Worm (Caenorhabditis elegans) whole organism, L3 larva: ENCODE data around the gene orc-2.
A peak's percentile ranks its signal among the peaks of the same experiment; 100 is the strongest.

Source experiments
- R02D3.7 ChIP-seq: fragments of 150-350 bp; optimal IDR thresholded peaks from 2 replicates; lab custom pipeline; 2014; ENCODE audit warnings: missing biosample characterization, missing genetic modification characterization
- ZK546.5 ChIP-seq: sonication (generic microtip); optimal IDR thresholded peaks from 2 replicates; lab custom pipeline; 2017; ENCODE audit warnings: missing biosample characterization, missing genetic modification characterization
- aly-2 ChIP-seq: fragments of 150-350 bp; optimal IDR thresholded peaks from 2 replicates; lab custom pipeline; 2014; ENCODE audit warnings: missing biosample characterization, missing genetic modification characterization
- ama-1 ChIP-seq: fragments of 150-350 bp; optimal IDR thresholded peaks from 2 replicates; lab custom pipeline; 2018
- ceh-82 ChIP-seq: fragments of 150-350 bp; optimal IDR thresholded peaks from 2 replicates; lab custom pipeline; 2014; ENCODE audit warnings: missing biosample characterization, missing genetic modification characterization
- ceh-9 ChIP-seq: sonication (generic microtip); optimal IDR thresholded peaks from 2 replicates; lab custom pipeline; 2018; ENCODE audit warnings: missing biosample characterization, missing genetic modification characterization
- daf-12 ChIP-seq: fragments of 150-350 bp; optimal IDR thresholded peaks from 2 replicates; lab custom pipeline; 2014; ENCODE audit warnings: missing biosample characterization, missing genetic modification reagents, missing genetic modification characterization
- egl-5 ChIP-seq: fragments of 150-350 bp; optimal IDR thresholded peaks from 2 replicates; lab custom pipeline; 2017; ENCODE audit warnings: missing biosample characterization, missing genetic modification reagents, missing genetic modification characterization, inconsistent platforms
- elt-2 ChIP-seq: sonication (generic microtip); optimal IDR thresholded peaks from 2 replicates; lab custom pipeline; 2016; ENCODE audit warnings: missing genetic modification reagents, mild to moderate bottlenecking, missing genetic modification characterization, missing compliant biosample characterization
- elt-3 ChIP-seq, 3 experiments: fragments of 150-350 bp in 1 of 3; sonication (generic microtip) in 2 of 3; optimal IDR thresholded peaks; 2 replicates in 2 of 3; 4 replicates in 1 of 3; lab custom pipeline; 2014 to 2017; ENCODE audit warnings: missing biosample characterization in 3 of 3, missing genetic modification characterization in 3 of 3
- eor-1 ChIP-seq, 2 experiments: fragments of 150-350 bp; optimal IDR thresholded peaks; 2 replicates each; lab custom pipeline; 2014 to 2018; ENCODE audit warnings: missing biosample characterization in 2 of 2, missing genetic modification characterization in 2 of 2
- fkh-2 ChIP-seq: fragments of 150-350 bp; optimal IDR thresholded peaks from 2 replicates; lab custom pipeline; 2014; ENCODE audit warnings: missing biosample characterization, missing genetic modification reagents, missing genetic modification characterization
- fos-1 ChIP-seq: fragments of 150-350 bp; optimal IDR thresholded peaks from 2 replicates; lab custom pipeline; 2014; ENCODE audit warnings: missing biosample characterization, missing genetic modification characterization
- jun-1 ChIP-seq: fragments of 150-350 bp; optimal IDR thresholded peaks from 2 replicates; lab custom pipeline; 2014; ENCODE audit warnings: missing biosample characterization, missing genetic modification reagents, missing genetic modification characterization
- lin-15B ChIP-seq: fragments of 150-350 bp; optimal IDR thresholded peaks from 2 replicates; lab custom pipeline; 2014; ENCODE audit warnings: missing biosample characterization, missing genetic modification characterization
- lin-39 ChIP-seq: fragments of 150-350 bp; optimal IDR thresholded peaks from 2 replicates; lab custom pipeline; 2018; ENCODE audit warnings: missing biosample characterization, missing genetic modification reagents, missing genetic modification characterization
- lsy-12 ChIP-seq: sonication (generic microtip); optimal IDR thresholded peaks from 2 replicates; lab custom pipeline; 2016; ENCODE audit warnings: mild to moderate bottlenecking, missing genetic modification characterization, missing compliant biosample characterization
- mdl-1 ChIP-seq: fragments of 150-350 bp; optimal IDR thresholded peaks from 2 replicates; lab custom pipeline; 2014; ENCODE audit warnings: missing biosample characterization, missing genetic modification characterization
- nfya-1 ChIP-seq: sonication (generic microtip); optimal IDR thresholded peaks from 2 replicates; lab custom pipeline; 2017; ENCODE audit warnings: missing genetic modification characterization, mild to moderate bottlenecking, missing compliant biosample characterization, antibody characterized with exemption, moderate library complexity; ENCODE audit not compliant: insufficient read depth
- nhr-11 ChIP-seq: fragments of 150-350 bp; optimal IDR thresholded peaks from 2 replicates; lab custom pipeline; 2014; ENCODE audit warnings: missing biosample characterization, missing genetic modification characterization
- nhr-23 ChIP-seq: fragments of 150-350 bp; optimal IDR thresholded peaks from 2 replicates; lab custom pipeline; 2014; ENCODE audit warnings: missing biosample characterization, missing genetic modification reagents, missing genetic modification characterization
- nhr-237 ChIP-seq: fragments of 150-350 bp; optimal IDR thresholded peaks from 2 replicates; lab custom pipeline; 2014; ENCODE audit warnings: missing biosample characterization, missing genetic modification characterization
- nhr-28 ChIP-seq: fragments of 150-350 bp; optimal IDR thresholded peaks from 2 replicates; lab custom pipeline; 2014; ENCODE audit warnings: missing biosample characterization, missing genetic modification characterization
- nhr-43 ChIP-seq: sonication (generic microtip); optimal IDR thresholded peaks from 2 replicates; lab custom pipeline; 2016; ENCODE audit warnings: mild to moderate bottlenecking, missing genetic modification characterization, missing compliant biosample characterization; ENCODE audit not compliant: poor library complexity, severe bottlenecking
- nhr-67 ChIP-seq: fragments of 150-350 bp; optimal IDR thresholded peaks from 2 replicates; lab custom pipeline; 2014; ENCODE audit warnings: missing biosample characterization, missing genetic modification characterization
- nhr-76 ChIP-seq: fragments of 150-350 bp; sonication (generic microtip); optimal IDR thresholded peaks from 5 replicates; lab custom pipeline; 2014; ENCODE audit warnings: missing biosample characterization, missing genetic modification characterization
- nhr-77 ChIP-seq: fragments of 150-350 bp; optimal IDR thresholded peaks from 2 replicates; lab custom pipeline; 2014; ENCODE audit warnings: missing biosample characterization, missing genetic modification characterization
- pha-4 ChIP-seq: fragments of 150-350 bp; optimal IDR thresholded peaks from 2 replicates; lab custom pipeline; 2014; ENCODE audit warnings: missing biosample characterization, missing genetic modification reagents, missing genetic modification characterization
- pqm-1 ChIP-seq: fragments of 150-350 bp; optimal IDR thresholded peaks from 2 replicates; lab custom pipeline; 2017; ENCODE audit warnings: missing biosample characterization, missing genetic modification characterization, inconsistent platforms
- sea-2 ChIP-seq: fragments of 150-350 bp; sonication (generic microtip); optimal IDR thresholded peaks from 4 replicates; lab custom pipeline; 2014; ENCODE audit warnings: missing biosample characterization, missing genetic modification reagents, missing genetic modification characterization
- skn-1 ChIP-seq: fragments of 150-350 bp; optimal IDR thresholded peaks from 2 replicates; lab custom pipeline; 2014; ENCODE audit warnings: missing biosample characterization, missing genetic modification characterization
- snpc-4 ChIP-seq: fragments of 150-350 bp; optimal IDR thresholded peaks from 2 replicates; lab custom pipeline; 2014; ENCODE audit warnings: missing biosample characterization, missing genetic modification characterization
- tbx-2 ChIP-seq: sonication (generic microtip); optimal IDR thresholded peaks from 2 replicates; lab custom pipeline; 2016; ENCODE audit warnings: mild to moderate bottlenecking, missing genetic modification characterization, missing compliant biosample characterization
- unc-39 ChIP-seq: sonication (generic microtip); optimal IDR thresholded peaks from 4 replicates; lab custom pipeline; 2017; ENCODE audit warnings: missing biosample characterization, missing genetic modification characterization
- zag-1 ChIP-seq: fragments of 150-350 bp; optimal IDR thresholded peaks from 2 replicates; lab custom pipeline; 2014; ENCODE audit warnings: missing biosample characterization, missing genetic modification characterization
- ztf-11 ChIP-seq: fragments of 150-350 bp; optimal IDR thresholded peaks from 2 replicates; lab custom pipeline; 2014; ENCODE audit warnings: missing biosample characterization, missing genetic modification characterization
- ztf-4 ChIP-seq: fragments of 150-350 bp; optimal IDR thresholded peaks from 2 replicates; lab custom pipeline; 2014; ENCODE audit warnings: missing biosample characterization, missing genetic modification characterization

Gene orc-2

DNA sequence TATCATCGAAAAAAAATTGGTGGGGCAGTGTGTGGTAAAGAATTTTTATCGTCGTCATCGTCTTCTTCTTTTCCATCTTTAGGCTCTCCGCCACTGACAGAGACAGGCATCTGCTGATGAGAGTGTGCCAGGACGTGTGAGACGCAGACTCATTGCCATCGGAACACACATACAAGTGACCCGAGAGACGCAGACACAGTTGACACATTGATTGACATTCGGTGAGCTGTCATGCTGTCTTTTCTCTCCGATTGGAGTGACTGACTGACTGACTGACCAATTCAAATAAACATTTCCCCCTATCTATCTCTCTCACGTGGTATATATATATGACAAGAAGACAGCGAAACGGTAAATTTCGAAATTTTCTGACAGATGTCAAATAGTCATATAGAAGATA is 22.6 kb upstream of the orc-2 start (continued):
- peak; percentile 77 for TF ChIP-seq egl-5
- TF ChIP-seq elt-2, result peak; percentile 83
- no peak for TF ChIP-seq fos-1 (tag; lab: Kevin White, UChicago)
- no peak for TF ChIP-seq ama-1 (lab: Kevin White, UChicago)
- TF ChIP-seq unc-39, result no peak
- peak; percentile 34 for TF ChIP-seq snpc-4 (tag; lab: Kevin White, UChicago)
- TF ChIP-seq nhr-28 (tag; lab: Kevin White, UChicago), result no peak
- TF ChIP-seq fkh-2 (tag; lab: Kevin White, UChicago), result no peak
- peak; percentile 10 for TF ChIP-seq tbx-2 (tag; lab: Kevin White, UChicago)
- TF ChIP-seq nhr-76 (tag; lab: Kevin White, UChicago), result no peak
- TF ChIP-seq nfya-1 (tag; lab: Kevin White, UChicago), result peak; percentile 80
- peak; percentile 24 for TF ChIP-seq lin-15B (tag; lab: Kevin White, UChicago)

- no peak for TF ChIP-seq lsy-12 (tag; lab: Kevin White, UChicago)
- no peak for TF ChIP-seq ztf-4
- TF ChIP-seq nhr-67 (tag; lab: Kevin White, UChicago), result no peak
- no peak for TF ChIP-seq aly-2
- TF ChIP-seq lin-15B (tag; lab: Kevin White, UChicago), result no peak
- TF ChIP-seq ztf-11 (tag; lab: Kevin White, UChicago), result no peak
- no peak for TF ChIP-seq nhr-237 (tag; lab: Kevin White, UChicago)
- TF ChIP-seq, all 47 proteins: peak for 0
These were observed 20.9 kb upstream of the orc-2 start for ce11 chrII:10852880-10853279.

DNA sequence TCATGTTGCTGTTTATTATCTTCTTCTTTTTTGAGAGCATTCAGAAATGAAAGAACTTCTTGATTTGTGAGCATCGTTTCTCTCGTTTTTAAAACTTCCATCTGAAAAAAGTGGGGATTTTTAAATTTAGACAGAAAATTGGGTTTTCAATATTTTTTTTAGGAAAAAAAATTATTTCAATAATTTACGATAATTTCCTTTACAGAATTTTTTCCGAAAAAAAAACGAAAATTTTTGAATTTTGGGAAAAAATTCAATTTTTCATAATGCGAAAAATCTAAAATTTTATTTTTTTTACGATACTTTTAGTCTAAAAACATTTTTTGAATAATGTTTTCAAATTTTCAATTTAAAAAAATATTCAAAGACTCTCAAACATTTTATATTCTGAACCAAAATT is 16.7 kb upstream of the orc-2 start, which contains the start of gene M106.7:
Gene M106.7 (minus strand): TSS at position 101 of the 400 bp plus-strand sequence.
- no peak for TF ChIP-seq nhr-77
- TF ChIP-seq tbx-2 (tag; lab: Kevin White, UChicago), result no peak

DNA sequence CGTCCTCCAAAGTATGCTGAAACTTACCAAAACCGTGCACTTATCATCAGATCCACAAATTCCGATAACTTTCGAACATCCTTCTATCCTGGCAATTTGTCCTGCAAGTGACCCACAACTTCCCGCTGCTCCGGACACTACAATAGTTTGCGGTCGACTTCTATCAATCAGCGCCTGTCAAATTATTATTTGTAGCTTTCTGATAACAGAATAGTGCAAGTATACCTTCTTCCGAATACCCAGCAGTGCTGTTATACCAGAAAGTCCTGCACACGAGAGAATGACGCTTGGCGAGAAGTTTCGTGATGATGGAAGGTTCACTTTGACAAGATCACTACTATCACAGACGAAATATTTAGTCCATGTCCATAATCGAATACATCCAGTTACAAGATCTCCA is 14.4 kb upstream of the orc-2 start:
- TF ChIP-seq lin-39 (tag; lab: Kevin White, UChicago), result no peak
- TF ChIP-seq elt-2, result peak; percentile 3
- TF ChIP-seq, all 47 proteins: peak for 1

DNA sequence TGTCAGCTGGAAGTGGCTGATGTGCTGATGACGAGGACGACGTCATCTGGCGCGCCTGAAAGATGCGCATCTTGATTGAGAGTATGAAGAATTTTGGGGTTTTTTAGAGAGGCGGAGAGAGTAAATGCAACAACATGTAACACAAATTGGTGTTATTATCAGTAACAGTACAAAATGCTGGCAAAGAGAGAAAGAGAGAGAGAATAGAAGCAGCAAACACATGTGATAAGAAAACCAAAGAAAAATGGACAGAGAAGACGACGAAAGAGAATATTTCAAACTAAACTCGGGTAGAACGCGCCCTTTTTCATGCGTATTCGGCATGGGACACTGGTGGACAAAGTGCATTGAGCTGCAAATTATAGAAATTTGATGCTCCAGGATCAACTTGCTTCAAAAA is 12.9 kb upstream of the orc-2 start, which contains the start of gene M106.3:
Gene M106.3 (minus strand): TSS at position 70 of the 400 bp plus-strand sequence.
- TF ChIP-seq skn-1 (no peak), fos-1 (tag; lab: Kevin White, UChicago) (no peak), ama-1 (lab: Kevin White, UChicago) (no peak), ZK546.5 (tag; lab: Kevin White, UChicago) (no peak), snpc-4 (tag; lab: Kevin White, UChicago) (no peak), sea-2 (GFP tag; lab: Kevin White, UChicago) (no peak), ztf-11 (tag; lab: Kevin White, UChicago) (no peak), nhr-77 (no peak), nhr-11 (tag; lab: Kevin White, UChicago) (no peak), daf-12 (no peak), pqm-1 (tag; lab: Kevin White, UChicago) (peak; percentile 51), elt-2 (peak; percentile 74), eor-1 (tag; optimal IDR thresholded peaks at IDR 0.05; lab: Kevin White, UChicago) (no peak), nhr-23 (tag; lab: Kevin White, UChicago) (no peak), R02D3.7 (no peak), jun-1 (tag; lab: Kevin White, UChicago) (peak; percentile 13), nhr-237 (tag; lab: Kevin White, UChicago) (no peak), nhr-28 (tag; lab: Kevin White, UChicago) (no peak), zag-1 (tag; lab: Kevin White, UChicago) (no peak), tbx-2 (tag; lab: Kevin White, UChicago) (no peak), nhr-67 (tag; lab: Kevin White, UChicago) (no peak), ceh-82 (tag; lab: Kevin White, UChicago) (no peak), aly-2 (no peak), fkh-2 (tag; lab: Kevin White, UChicago) (no peak), elt-3 (tag; optimal IDR thresholded peaks at IDR 0.05; lab: Kevin White, UChicago) (no peak), nhr-43 (no peak), egl-5 (no peak), mdl-1 (tag; lab: Kevin White, UChicago) (no peak), pha-4 (tag; lab: Kevin White, UChicago) (peak; percentile 9), nfya-1 (tag; lab: Kevin White, UChicago) (no peak), ceh-9 (tag; lab: Kevin White, UChicago) (no peak)
